Fruit fly (Drosophila melanogaster): Measurements from ENCODE around the gene CG31287.

DNA sequence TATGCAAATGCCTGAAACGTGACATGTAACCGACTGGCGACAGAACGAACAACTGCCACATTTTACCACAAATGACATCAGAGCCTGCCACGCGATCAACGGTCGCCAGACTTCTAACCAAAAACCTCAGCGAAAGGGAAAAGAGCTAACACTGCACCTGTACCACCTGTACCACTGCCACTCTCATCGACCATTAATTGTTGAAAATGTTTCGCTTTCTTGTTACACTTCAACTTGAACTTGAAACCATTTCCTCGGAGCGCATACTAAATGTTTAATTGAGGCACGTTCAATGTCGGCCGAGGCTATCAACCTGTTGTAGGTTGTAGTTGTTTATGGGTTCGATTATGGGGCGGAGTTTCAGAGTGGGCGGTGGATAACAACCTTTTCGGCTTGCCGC lies 26.6 kb upstream of the CG31287 start:
- TF ChIP-seq CG8478 (optimal IDR thresholded peaks at IDR 0.05) (no peak), CTCF (optimal IDR thresholded peaks at IDR 0.05) (no peak)
